Worm (Caenorhabditis elegans) whole organism, L1 larva: ENCODE measurements around the gene F41B4.1.

Experiments used
- ama-1 ChIP-seq: fragments of 150-350 bp; optimal IDR thresholded peaks from 2 replicates; lab custom pipeline; 2014
- ceh-82 ChIP-seq, 3 experiments: fragments of 150-350 bp in 1 of 3; sonication (generic microtip) in 2 of 3; optimal IDR thresholded peaks; 2 replicates each; lab custom pipeline; 2014 to 2017; ENCODE audit warnings: missing biosample characterization in 3 of 3, missing genetic modification characterization in 3 of 3
- ces-1 ChIP-seq: fragments of 150-350 bp; optimal IDR thresholded peaks from 2 replicates; lab custom pipeline; 2014; ENCODE audit warnings: missing biosample characterization, missing genetic modification reagents, missing genetic modification characterization
- fkh-10 ChIP-seq: sonication (generic microtip); optimal IDR thresholded peaks from 2 replicates; lab custom pipeline; 2017; ENCODE audit warnings: missing biosample characterization, missing genetic modification reagents, missing genetic modification characterization
- lin-14 ChIP-seq: fragments of 200-800 bp; sonication (Bioruptor generic); optimal IDR thresholded peaks from 2 replicates; lab custom pipeline; 2018; ENCODE audit warnings: mild to moderate bottlenecking, missing genetic modification characterization, moderate library complexity, missing compliant biosample characterization
- nhr-11 ChIP-seq: fragments of 150-350 bp; optimal IDR thresholded peaks from 2 replicates; lab custom pipeline; 2014; ENCODE audit warnings: missing biosample characterization, missing genetic modification characterization
- nhr-28 ChIP-seq: fragments of 150-350 bp; optimal IDR thresholded peaks from 2 replicates; lab custom pipeline; 2014; ENCODE audit warnings: missing biosample characterization, missing genetic modification characterization
- pqm-1 ChIP-seq: sonication (generic microtip); optimal IDR thresholded peaks from 3 replicates; lab custom pipeline; 2017; ENCODE audit warnings: missing biosample characterization, missing genetic modification characterization
- skn-1 ChIP-seq: fragments of 150-350 bp; optimal IDR thresholded peaks from 2 replicates; lab custom pipeline; 2014; ENCODE audit warnings: missing biosample characterization, missing genetic modification characterization
- sup-37 ChIP-seq: fragments of 200-800 bp; sonication (Bioruptor generic); optimal IDR thresholded peaks from 2 replicates; lab custom pipeline; 2018; ENCODE audit warnings: mild to moderate bottlenecking, missing genetic modification characterization, missing compliant biosample characterization
- zag-1 ChIP-seq: fragments of 150-350 bp; optimal IDR thresholded peaks from 2 replicates; lab custom pipeline; 2014; ENCODE audit warnings: missing biosample characterization, missing genetic modification characterization

DNA sequence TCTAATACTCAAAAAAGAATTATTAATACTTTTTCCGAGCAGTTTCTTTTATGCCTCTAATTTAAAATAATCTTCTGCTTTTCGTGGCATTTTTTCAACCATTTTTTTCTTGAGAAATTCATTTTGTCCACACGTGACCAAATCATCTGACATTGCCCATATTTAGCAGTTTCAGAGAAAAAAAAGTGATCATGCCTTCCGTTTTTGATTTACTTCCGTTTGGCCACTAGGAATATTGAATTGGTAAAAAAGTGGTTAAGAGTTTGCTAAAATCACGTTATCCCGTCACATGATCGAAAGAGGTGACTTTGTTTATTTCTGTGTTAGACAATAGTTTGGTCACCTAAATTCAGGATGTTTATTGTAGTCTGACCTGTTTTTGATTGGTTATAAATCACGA lies 21.3 kb downstream of the F41B4.1 start:
- no peak for TF ChIP-seq ces-1 (GFP tag; lab: Kevin White, UChicago)
- no peak for TF ChIP-seq nhr-11
- TF ChIP-seq sup-37 (GFP tag; lab: Kevin White, UChicago), result no peak
- no peak for TF ChIP-seq lin-14 (GFP tag; lab: Kevin White, UChicago)
- TF ChIP-seq fkh-10 (GFP tag; lab: Kevin White, UChicago), result no peak
- no peak for TF ChIP-seq zag-1 (tag; lab: Kevin White, UChicago)
- no peak for TF ChIP-seq nhr-28 (tag; lab: Kevin White, UChicago)
- TF ChIP-seq skn-1, result no peak
- TF ChIP-seq ceh-82 (tag; optimal IDR thresholded peaks at IDR 0.05; lab: Kevin White, UChicago), result no peak
- TF ChIP-seq pqm-1 (tag; lab: Kevin White, UChicago), result no peak
- TF ChIP-seq ama-1, result no peak
